Worm (Caenorhabditis elegans): ENCODE data around the gene drl-1.

Gene drl-1

DNA sequence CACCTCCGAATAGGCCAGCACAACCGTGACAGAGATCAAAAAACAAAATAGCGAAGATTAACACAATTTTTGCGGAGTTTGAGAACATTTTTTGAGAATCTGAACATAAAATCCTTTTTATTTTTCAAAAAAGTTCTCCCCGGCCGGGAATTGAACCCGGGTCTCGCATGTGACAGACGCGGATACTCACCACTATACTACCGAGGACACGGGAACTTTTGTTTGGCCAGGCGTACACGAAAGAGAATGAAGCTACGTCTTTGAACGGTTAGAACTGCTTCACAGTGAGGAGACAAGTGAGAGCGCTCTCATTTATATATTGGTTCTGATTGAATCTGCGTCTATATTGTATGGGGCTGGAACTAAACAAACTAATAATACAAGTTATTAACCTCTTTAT is 2.4 kb upstream of the drl-1 start, which contains the start of gene grl-26 (continued):
- TF ChIP-seq nhr-11 (tag; optimal IDR thresholded peaks at IDR 0.05) (no peak), nhr-77 (tag; optimal IDR thresholded peaks at IDR 0.05) (peak; percentile 55), pha-4 (GFP tag; IDR thresholded peaks at IDR 0.05) (peak; percentile 83; the same call in 1 of the 2 replicates), pha-4 (tag; optimal IDR thresholded peaks at IDR 0.05) (no peak), T20F7.1 (GFP tag; optimal IDR thresholded peaks at IDR 0.05) (no peak), ama-1 (optimal IDR thresholded peaks at IDR 0.05) (no peak), lin-29 (GFP tag; IDR thresholded peaks at IDR 0.05) (no peak), attf-4 (tag; optimal IDR thresholded peaks at IDR 0.05) (no peak), ceh-82 (tag; optimal IDR thresholded peaks at IDR 0.05) (no peak), lin-1 (GFP tag; IDR thresholded peaks at IDR 0.05) (peak; percentile 82), hif-1 (tag; optimal IDR thresholded peaks at IDR 0.05) (peak in 1 of 2 experiments; percentile 52), nhr-102 (tag; optimal IDR thresholded peaks at IDR 0.05) (peak; percentile 59), saeg-2 (GFP tag; IDR thresholded peaks at IDR 0.05) (0 out of 2 replicates have a peak, but pooled peaks have one; percentile 40), T26A8.4 (GFP tag; IDR thresholded peaks at IDR 0.05) (peak; percentile 81), nhr-237 (tag; optimal IDR thresholded peaks at IDR 0.05) (no peak), egl-43 (GFP tag; IDR thresholded peaks at IDR 0.05) (peak; percentile 90), hlh-30 (tag; optimal IDR thresholded peaks at IDR 0.05; ENCODE audit: insufficient read depth) (peak; percentile 88), nhr-41 (GFP tag; IDR thresholded peaks at IDR 0.05) (peak; percentile 34; the same call in 1 of the 2 replicates), snpc-4 (tag; optimal IDR thresholded peaks at IDR 0.05) (no peak), dve-1 (tag; optimal IDR thresholded peaks at IDR 0.05; ENCODE audit: insufficient read depth) (peak; percentile 59), nhr-48 (tag; optimal IDR thresholded peaks at IDR 0.05) (no peak), dmd-8 (GFP tag; IDR thresholded peaks at IDR 0.05) (peak; percentile 83), F44E2.7 (GFP tag; IDR thresholded peaks at IDR 0.05) (peak; percentile 65; the same call in 1 of the 2 replicates), lim-7 (GFP tag; IDR thresholded peaks at IDR 0.05) (peak; percentile 91), cey-2 (tag; optimal IDR thresholded peaks at IDR 0.05; ENCODE audit: borderline replicate concordance, insufficient read depth) (no peak), spr-3 (GFP tag; optimal IDR thresholded peaks at IDR 0.05) (peak; percentile 72), fkh-10 (GFP tag; optimal IDR thresholded peaks at IDR 0.05) (no peak), zfp-3 (GFP tag; conservative IDR thresholded peaks at IDR 0.05) (peak; percentile 62; the same call in 1 of the 2 replicates), Y105C5A.15 (GFP tag; IDR thresholded peaks at IDR 0.05) (0 out of 2 replicates have a peak, but pooled peaks have one; percentile 51), ceh-32 (tag; optimal IDR thresholded peaks at IDR 0.05; ENCODE audit: poor library complexity) (no peak), F49E8.2 (tag; optimal IDR thresholded peaks at IDR 0.05; ENCODE audit: borderline replicate concordance) (peak; percentile 55), nhr-76 (tag; optimal IDR thresholded peaks at IDR 0.05) (no peak), D1046.2 (GFP tag; IDR thresholded peaks at IDR 0.05) (peak; percentile 89; the same call in 1 of the 2 replicates), ces-1 (GFP tag; optimal IDR thresholded peaks at IDR 0.05) (no peak), pqm-1 (tag; optimal IDR thresholded peaks at IDR 0.05) (no peak), egl-27 (tag; optimal IDR thresholded peaks at IDR 0.05) (no peak), nhr-111 (GFP tag; optimal IDR thresholded peaks at IDR 0.05) (peak; percentile 71), F37D6.2 (tag; optimal IDR thresholded peaks at IDR 0.05) (peak; percentile 16), nhr-10 (tag; optimal IDR thresholded peaks at IDR 0.05) (no peak), mxl-3 (GFP tag; optimal IDR thresholded peaks at IDR 0.05) (peak; percentile 59), zip-2 (tag; optimal IDR thresholded peaks at IDR 0.05) (peak; percentile 53), php-3 (GFP tag; IDR thresholded peaks at IDR 0.05) (peak; percentile 66; the same call in 1 of the 2 replicates), dpl-1 (GFP tag; optimal IDR thresholded peaks at IDR 0.05) (no peak), zfp-2 (tag; optimal IDR thresholded peaks at IDR 0.05) (no peak), lin-39 (tag; optimal IDR thresholded peaks at IDR 0.05) (no peak), duxl-1 (tag; optimal IDR thresholded peaks at IDR 0.05; ENCODE audit: poor library complexity) (peak; percentile 77), unc-39 (tag; optimal IDR thresholded peaks at IDR 0.05) (no peak), unc-62 (GFP tag; optimal IDR thresholded peaks at IDR 0.05 in 1 of 2) (no peak), unc-62 (tag; optimal IDR thresholded peaks at IDR 0.05) (no peak), daf-16 (GFP tag; optimal IDR thresholded peaks at IDR 0.05) (peak in 1 of 2 experiments; percentile 89), daf-16 (tag; optimal IDR thresholded peaks at IDR 0.05) (peak; percentile 69), tag-97 (GFP tag; IDR thresholded peaks at IDR 0.05) (no peak)
